Fruit fly (Drosophila melanogaster) Kc167 (cell line): ENCODE data around the gene Acp76A.

Experiments used
- Myc ChIP-seq: fragments of >200 bp; optimal IDR thresholded peaks from 2 replicates; lab custom pipeline; 2017; ENCODE audit warnings: missing external identifiers
- Sin3A ChIP-seq: fragments of >200 bp; optimal IDR thresholded peaks from 2 replicates; lab custom pipeline; 2018; ENCODE audit warnings: missing external identifiers
- h ChIP-seq: fragments of >200 bp; optimal IDR thresholded peaks from 3 replicates; lab custom pipeline; 2018; ENCODE audit warnings: missing external identifiers
- psq ChIP-seq: fragments of >200 bp; optimal IDR thresholded peaks from 2 replicates; lab custom pipeline; 2017; ENCODE audit warnings: missing external identifiers
- ttk ChIP-seq: sonication (Bioruptor generic); optimal IDR thresholded peaks from 2 replicates; lab custom pipeline; 2017; ENCODE audit warnings: missing external identifiers

dm6 chr3L:19092125-19093058, 40.6 kb upstream of the Acp76A start, which contains the start of gene MESR6:
- TF ChIP-seq Sin3A (no peak), psq (lab: Kevin White, UChicago) (no peak), h (lab: Kevin White, UChicago) (no peak), ttk (lab: Kevin White, UChicago) (no peak), Myc (no peak)
